Worm (Caenorhabditis elegans) whole organism, L3 larva: ENCODE measurements around the gene str-196.

Experiments
- ZK546.5 ChIP-seq: sonication (generic microtip); optimal IDR thresholded peaks from 2 replicates; lab custom pipeline; 2017; ENCODE audit warnings: missing biosample characterization, missing genetic modification characterization
- ceh-28 ChIP-seq: fragments of 150-350 bp; optimal IDR thresholded peaks from 2 replicates; lab custom pipeline; 2014; ENCODE audit warnings: missing biosample characterization, missing genetic modification reagents, missing genetic modification characterization
- ceh-82 ChIP-seq: fragments of 150-350 bp; optimal IDR thresholded peaks from 2 replicates; lab custom pipeline; 2014; ENCODE audit warnings: missing biosample characterization, missing genetic modification characterization
- ceh-9 ChIP-seq: sonication (generic microtip); optimal IDR thresholded peaks from 2 replicates; lab custom pipeline; 2018; ENCODE audit warnings: missing biosample characterization, missing genetic modification characterization
- daf-12 ChIP-seq: fragments of 150-350 bp; optimal IDR thresholded peaks from 2 replicates; lab custom pipeline; 2014; ENCODE audit warnings: missing biosample characterization, missing genetic modification reagents, missing genetic modification characterization
- egl-27 ChIP-seq: sonication (generic microtip); optimal IDR thresholded peaks from 4 replicates; lab custom pipeline; 2017; ENCODE audit warnings: missing biosample characterization, missing genetic modification reagents, missing genetic modification characterization
- egl-5 ChIP-seq: fragments of 150-350 bp; optimal IDR thresholded peaks from 2 replicates; lab custom pipeline; 2017; ENCODE audit warnings: missing biosample characterization, missing genetic modification reagents, missing genetic modification characterization, inconsistent platforms
- elt-1 ChIP-seq: fragments of 150-350 bp; optimal IDR thresholded peaks from 2 replicates; lab custom pipeline; 2014; ENCODE audit warnings: missing biosample characterization, missing genetic modification characterization
- elt-2 ChIP-seq: sonication (generic microtip); optimal IDR thresholded peaks from 2 replicates; lab custom pipeline; 2016; ENCODE audit warnings: missing genetic modification reagents, mild to moderate bottlenecking, missing genetic modification characterization, missing compliant biosample characterization
- eor-1 ChIP-seq, 2 experiments: fragments of 150-350 bp; optimal IDR thresholded peaks; 2 replicates each; lab custom pipeline; 2014 to 2018; ENCODE audit warnings: missing biosample characterization in 2 of 2, missing genetic modification characterization in 2 of 2
- fkh-10 ChIP-seq: sonication (generic microtip); optimal IDR thresholded peaks from 2 replicates; lab custom pipeline; 2017; ENCODE audit warnings: missing biosample characterization, missing genetic modification reagents, missing genetic modification characterization
- fkh-2 ChIP-seq: fragments of 150-350 bp; optimal IDR thresholded peaks from 2 replicates; lab custom pipeline; 2014; ENCODE audit warnings: missing biosample characterization, missing genetic modification reagents, missing genetic modification characterization
- jun-1 ChIP-seq: fragments of 150-350 bp; optimal IDR thresholded peaks from 2 replicates; lab custom pipeline; 2014; ENCODE audit warnings: missing biosample characterization, missing genetic modification reagents, missing genetic modification characterization
- lsy-12 ChIP-seq: sonication (generic microtip); optimal IDR thresholded peaks from 2 replicates; lab custom pipeline; 2016; ENCODE audit warnings: mild to moderate bottlenecking, missing genetic modification characterization, missing compliant biosample characterization
- mdl-1 ChIP-seq: fragments of 150-350 bp; optimal IDR thresholded peaks from 2 replicates; lab custom pipeline; 2014; ENCODE audit warnings: missing biosample characterization, missing genetic modification characterization
- mml-1 ChIP-seq: fragments of 150-350 bp; sonication (generic microtip); optimal IDR thresholded peaks from 3 replicates; lab custom pipeline; 2014; ENCODE audit warnings: missing biosample characterization, missing genetic modification characterization
- nfya-1 ChIP-seq: sonication (generic microtip); optimal IDR thresholded peaks from 2 replicates; lab custom pipeline; 2017; ENCODE audit warnings: missing genetic modification characterization, mild to moderate bottlenecking, missing compliant biosample characterization, antibody characterized with exemption, moderate library complexity; ENCODE audit not compliant: insufficient read depth
- nhr-11 ChIP-seq: fragments of 150-350 bp; optimal IDR thresholded peaks from 2 replicates; lab custom pipeline; 2014; ENCODE audit warnings: missing biosample characterization, missing genetic modification characterization
- nhr-12 ChIP-seq: fragments of 150-350 bp; optimal IDR thresholded peaks from 2 replicates; lab custom pipeline; 2014; ENCODE audit warnings: missing biosample characterization, missing genetic modification characterization
- nhr-23 ChIP-seq: fragments of 150-350 bp; optimal IDR thresholded peaks from 2 replicates; lab custom pipeline; 2014; ENCODE audit warnings: missing biosample characterization, missing genetic modification reagents, missing genetic modification characterization
- nhr-237 ChIP-seq: fragments of 150-350 bp; optimal IDR thresholded peaks from 2 replicates; lab custom pipeline; 2014; ENCODE audit warnings: missing biosample characterization, missing genetic modification characterization
- nhr-25 ChIP-seq: sonication (generic microtip); optimal IDR thresholded peaks from 2 replicates; lab custom pipeline; 2017; ENCODE audit warnings: missing biosample characterization, missing genetic modification characterization
- nhr-28 ChIP-seq: fragments of 150-350 bp; optimal IDR thresholded peaks from 2 replicates; lab custom pipeline; 2014; ENCODE audit warnings: missing biosample characterization, missing genetic modification characterization
- nhr-43 ChIP-seq: sonication (generic microtip); optimal IDR thresholded peaks from 2 replicates; lab custom pipeline; 2016; ENCODE audit warnings: mild to moderate bottlenecking, missing genetic modification characterization, missing compliant biosample characterization; ENCODE audit not compliant: poor library complexity, severe bottlenecking
- nhr-67 ChIP-seq: fragments of 150-350 bp; optimal IDR thresholded peaks from 2 replicates; lab custom pipeline; 2014; ENCODE audit warnings: missing biosample characterization, missing genetic modification characterization
- nhr-76 ChIP-seq: fragments of 150-350 bp; sonication (generic microtip); optimal IDR thresholded peaks from 5 replicates; lab custom pipeline; 2014; ENCODE audit warnings: missing biosample characterization, missing genetic modification characterization
- nhr-77 ChIP-seq: fragments of 150-350 bp; optimal IDR thresholded peaks from 2 replicates; lab custom pipeline; 2014; ENCODE audit warnings: missing biosample characterization, missing genetic modification characterization
- pha-4 ChIP-seq: fragments of 150-350 bp; optimal IDR thresholded peaks from 2 replicates; lab custom pipeline; 2014; ENCODE audit warnings: missing biosample characterization, missing genetic modification reagents, missing genetic modification characterization
- pqm-1 ChIP-seq: fragments of 150-350 bp; optimal IDR thresholded peaks from 2 replicates; lab custom pipeline; 2017; ENCODE audit warnings: missing biosample characterization, missing genetic modification characterization, inconsistent platforms
- sea-2 ChIP-seq: fragments of 150-350 bp; sonication (generic microtip); optimal IDR thresholded peaks from 4 replicates; lab custom pipeline; 2014; ENCODE audit warnings: missing biosample characterization, missing genetic modification reagents, missing genetic modification characterization
- snpc-4 ChIP-seq: fragments of 150-350 bp; optimal IDR thresholded peaks from 2 replicates; lab custom pipeline; 2014; ENCODE audit warnings: missing biosample characterization, missing genetic modification characterization
- tbx-2 ChIP-seq: sonication (generic microtip); optimal IDR thresholded peaks from 2 replicates; lab custom pipeline; 2016; ENCODE audit warnings: mild to moderate bottlenecking, missing genetic modification characterization, missing compliant biosample characterization
- unc-62 ChIP-seq: fragments of 150-350 bp; sonication (generic microtip); optimal IDR thresholded peaks from 4 replicates; lab custom pipeline; 2014; ENCODE audit warnings: missing biosample characterization, missing genetic modification reagents, missing genetic modification characterization
- ztf-4 ChIP-seq: fragments of 150-350 bp; optimal IDR thresholded peaks from 2 replicates; lab custom pipeline; 2014; ENCODE audit warnings: missing biosample characterization, missing genetic modification characterization

str-196 gene

ce11 chrV:491432-491831, at the start of gene str-196:
TSS of gene str-196 (plus strand) at chrV:491732.
- TF ChIP-seq lsy-12 (no peak), mml-1 (tag; lab: Kevin White, UChicago) (no peak), ZK546.5 (no peak), egl-27 (tag; lab: Kevin White, UChicago) (no peak), nhr-11 (tag; lab: Kevin White, UChicago) (no peak), tbx-2 (tag; lab: Kevin White, UChicago) (no peak), nhr-25 (tag; lab: Kevin White, UChicago) (no peak)

DNA sequence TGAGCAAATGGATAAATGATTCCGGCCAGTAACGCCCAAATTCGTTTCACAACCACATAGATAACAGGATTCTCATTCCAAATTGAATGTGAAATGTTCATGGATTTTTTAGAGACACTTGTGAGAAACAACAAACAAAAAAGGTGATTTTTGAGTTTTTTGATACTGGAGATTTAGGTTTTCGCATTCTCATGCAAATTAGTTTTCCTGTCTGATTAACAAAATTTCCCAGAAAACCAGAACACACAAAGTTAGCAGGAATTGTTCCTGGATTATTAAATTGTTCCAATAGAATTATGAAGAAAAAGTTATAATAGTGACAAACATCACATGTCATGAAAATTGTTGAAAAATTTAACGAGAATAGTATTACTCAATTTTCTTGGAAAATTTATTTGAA, 48.3 kb upstream of the str-196 start, which contains the start of gene srh-33:
TSS of gene srh-33 (minus strand) at position 101 of the 400 bp plus-strand sequence.
- TF ChIP-seq ceh-9 (no peak), ztf-4 (tag; lab: Kevin White, UChicago) (no peak), mdl-1 (tag; lab: Kevin White, UChicago) (no peak), nhr-77 (tag; lab: Kevin White, UChicago) (no peak), pqm-1 (tag; lab: Kevin White, UChicago) (no peak), nhr-28 (tag; lab: Kevin White, UChicago) (no peak), unc-62 (GFP tag; lab: Kevin White, UChicago) (no peak), elt-1 (tag; lab: Kevin White, UChicago) (no peak), egl-27 (tag; lab: Kevin White, UChicago) (no peak), ceh-82 (no peak), fkh-10 (GFP tag; lab: Kevin White, UChicago) (no peak), nhr-23 (tag; lab: Kevin White, UChicago) (no peak), jun-1 (tag; lab: Kevin White, UChicago) (no peak), pha-4 (tag; lab: Kevin White, UChicago) (no peak)

DNA sequence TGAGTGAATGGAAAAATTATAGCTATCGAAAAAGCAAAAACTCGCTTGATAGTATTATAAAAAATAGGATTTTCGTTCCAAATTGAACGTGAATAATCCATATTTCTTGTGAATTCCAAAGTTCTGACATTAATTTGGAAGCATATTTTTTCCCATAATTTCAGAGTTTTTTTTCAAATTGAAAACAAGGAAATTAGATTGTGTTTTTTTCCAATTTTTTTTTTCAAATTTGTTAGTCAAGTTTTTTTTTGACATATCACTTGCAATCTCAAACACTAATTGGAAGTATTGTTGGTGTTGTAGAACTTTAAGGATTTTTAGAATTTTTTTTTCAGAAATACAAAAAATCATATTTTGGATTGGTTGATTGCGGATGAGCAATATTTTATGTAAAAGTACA, 45.0 kb upstream of the str-196 start, which contains the start of gene srh-34:
TSS of gene srh-34 (minus strand) at position 101 of the 400 bp plus-strand sequence.
- TF ChIP-seq sea-2 (no peak), egl-5 (tag; lab: Kevin White, UChicago) (no peak), nhr-67 (tag; lab: Kevin White, UChicago) (no peak), snpc-4 (no peak), mml-1 (tag; lab: Kevin White, UChicago) (no peak), nfya-1 (tag; lab: Kevin White, UChicago) (no peak), unc-62 (GFP tag; lab: Kevin White, UChicago) (no peak), nhr-77 (tag; lab: Kevin White, UChicago) (no peak), nhr-28 (tag; lab: Kevin White, UChicago) (no peak), elt-1 (tag; lab: Kevin White, UChicago) (no peak), pqm-1 (tag; lab: Kevin White, UChicago) (no peak), ceh-82 (no peak), tbx-2 (tag; lab: Kevin White, UChicago) (no peak), ztf-4 (tag; lab: Kevin White, UChicago) (no peak), elt-2 (tag; lab: Kevin White, UChicago) (no peak), ZK546.5 (no peak), eor-1 (tag; optimal IDR thresholded peaks at IDR 0.05; lab: Kevin White, UChicago) (no peak), nhr-25 (tag; lab: Kevin White, UChicago) (no peak)
- TF ChIP-seq, all 47 proteins: peak for 0

ce11 chrV:446988-447387, 44.5 kb upstream of the str-196 start:
- TF ChIP-seq ceh-9 = no peak
- no peak for TF ChIP-seq ceh-28 (tag; lab: Kevin White, UChicago)
- no peak for TF ChIP-seq nhr-237 (tag; lab: Kevin White, UChicago)
- TF ChIP-seq daf-12 (tag; lab: Kevin White, UChicago) = no peak
- TF ChIP-seq unc-62 (GFP tag; lab: Kevin White, UChicago) = no peak
- no peak for TF ChIP-seq fkh-2 (tag; lab: Kevin White, UChicago)
- TF ChIP-seq nhr-12 (tag; lab: Kevin White, UChicago) = no peak
- TF ChIP-seq ZK546.5 = no peak
- TF ChIP-seq egl-5 (tag; lab: Kevin White, UChicago) = no peak
- TF ChIP-seq nhr-76 (tag; lab: Kevin White, UChicago) = no peak
- TF ChIP-seq nhr-43 (tag; lab: Kevin White, UChicago) = no peak
